Fruit fly (Drosophila melanogaster) whole organism, embryonic: Measurements from ENCODE around the gene SCAR.
A peak's percentile ranks its signal among the peaks of the same experiment; 100 is the strongest.

ENCODE experiments used
- CG10147 ChIP-seq: fragments of 200-800 bp; sonication (Bioruptor generic); optimal IDR thresholded peaks from 2 replicates; lab custom pipeline; 2019; ENCODE audit warnings: missing biosample characterization, mild to moderate bottlenecking, missing genetic modification characterization, moderate library complexity
- CG11723 ChIP-seq: fragments of 200-800 bp; sonication (Bioruptor generic); optimal IDR thresholded peaks from 2 replicates; lab custom pipeline; 2017; ENCODE audit warnings: missing biosample characterization, mild to moderate bottlenecking, missing genetic modification characterization
- CG13123 ChIP-seq: fragments of 200-800 bp; sonication (Bioruptor generic); optimal IDR thresholded peaks from 2 replicates; lab custom pipeline; 2016; ENCODE audit warnings: missing biosample characterization, missing genetic modification characterization
- CG16863 ChIP-seq: fragments of 200-800 bp; sonication (Bioruptor generic); optimal IDR thresholded peaks from 3 replicates; lab custom pipeline; 2016; ENCODE audit warnings: missing biosample characterization, missing genetic modification characterization
- CG18476 ChIP-seq: fragments of 200-800 bp; sonication (Bioruptor generic); optimal IDR thresholded peaks from 2 replicates; lab custom pipeline; 2016; ENCODE audit warnings: missing biosample characterization, mild to moderate bottlenecking, missing genetic modification characterization
- CG18764 ChIP-seq: fragments of 200-800 bp; sonication (Bioruptor generic); optimal IDR thresholded peaks from 3 replicates; lab custom pipeline; 2016; ENCODE audit warnings: missing biosample characterization, missing genetic modification characterization
- CG2875 ChIP-seq: fragments of 200-800 bp; sonication (Bioruptor generic); optimal IDR thresholded peaks from 2 replicates; lab custom pipeline; 2017; ENCODE audit warnings: missing biosample characterization, mild to moderate bottlenecking, missing genetic modification characterization, missing genetic modification reagents
- CG30020 ChIP-seq: fragments of 200-800 bp; optimal IDR thresholded peaks from 2 replicates; lab custom pipeline; 2019; ENCODE audit warnings: missing biosample characterization, mild to moderate bottlenecking, missing genetic modification characterization, moderate library complexity
- CG3281 ChIP-seq: fragments of 200-800 bp; sonication (Bioruptor generic); optimal IDR thresholded peaks from 3 replicates; lab custom pipeline; 2017; ENCODE audit warnings: missing biosample characterization, mild to moderate bottlenecking, missing genetic modification characterization
- CG6689 ChIP-seq: fragments of 200-800 bp; sonication (Bioruptor generic); IDR thresholded peaks from 2 replicates; pipeline ENCODE4 v1.3.6; 2022; ENCODE audit warnings: missing biosample characterization, missing genetic modification characterization
- CG6765 ChIP-seq: fragments of 200-800 bp; sonication (Bioruptor generic); optimal IDR thresholded peaks from 3 replicates; lab custom pipeline; 2017; ENCODE audit warnings: missing biosample characterization, mild to moderate bottlenecking, missing genetic modification characterization
- CG7372 ChIP-seq: fragments of 200-800 bp; sonication (Bioruptor generic); IDR thresholded peaks from 2 replicates; pipeline ENCODE4 v1.3.6; 2022; ENCODE audit warnings: missing biosample characterization, missing genetic modification characterization
- CHES-1-like ChIP-seq: fragments of 200-800 bp; sonication (Bioruptor generic); optimal IDR thresholded peaks from 2 replicates; lab custom pipeline; 2016; ENCODE audit warnings: missing biosample characterization, missing genetic modification characterization
- Chrac-16 ChIP-seq: fragments of 200-800 bp; sonication (Bioruptor generic); optimal IDR thresholded peaks from 3 replicates; lab custom pipeline; 2016; ENCODE audit warnings: missing biosample characterization, missing genetic modification characterization
- CoRest ChIP-seq: fragments of 200-800 bp; sonication (Bioruptor generic); optimal IDR thresholded peaks from 3 replicates; lab custom pipeline; 2018; ENCODE audit warnings: missing biosample characterization, mild to moderate bottlenecking, missing genetic modification characterization, moderate library complexity
- Dll ChIP-seq: fragments of 200-800 bp; sonication (Bioruptor generic); IDR thresholded peaks from 4 replicates; pipeline ENCODE4 v1.3.6; 2022; ENCODE audit warnings: missing biosample characterization, missing genetic modification characterization; ENCODE audit not compliant: partially characterized antibody
- Dp ChIP-seq: fragments of 200-800 bp; sonication (Bioruptor generic); optimal IDR thresholded peaks from 2 replicates; lab custom pipeline; 2018; ENCODE audit warnings: missing biosample characterization, mild to moderate bottlenecking, missing genetic modification characterization, moderate library complexity
- E2f2 ChIP-seq: fragments of 200-800 bp; sonication (Bioruptor generic); IDR thresholded peaks from 2 replicates; pipeline ENCODE4 v1.3.6; 2022; ENCODE audit warnings: missing biosample characterization, missing genetic modification characterization
- Fer1 ChIP-seq: fragments of 200-800 bp; sonication (Bioruptor generic); optimal IDR thresholded peaks from 2 replicates; lab custom pipeline; 2017; ENCODE audit warnings: missing biosample characterization, mild to moderate bottlenecking, missing genetic modification characterization
- Hr78 ChIP-seq, 2 experiments: fragments of 200-800 bp in 1 of 2; fragments of >200 bp in 1 of 2; sonication (Bioruptor generic) in 1 of 2; optimal IDR thresholded peaks; 2 replicates each; lab custom pipeline; 2017 to 2019; ENCODE audit warnings: missing biosample characterization in 2 of 2, missing genetic modification characterization in 2 of 2, mild to moderate bottlenecking in 1 of 2, moderate library complexity in 1 of 2
- MBD-R2 ChIP-seq: fragments of 200-800 bp; sonication (Bioruptor generic); IDR thresholded peaks from 2 replicates; pipeline ENCODE4 v1.3.6; 2022; ENCODE audit warnings: missing biosample characterization, missing genetic modification characterization
- MESR4 ChIP-seq: fragments of 200-800 bp; sonication (Bioruptor generic); optimal IDR thresholded peaks from 2 replicates; lab custom pipeline; 2018; ENCODE audit warnings: missing biosample characterization, mild to moderate bottlenecking, missing genetic modification characterization, moderate library complexity
- Myb ChIP-seq: fragments of 200-800 bp; sonication (Bioruptor generic); optimal IDR thresholded peaks from 2 replicates; lab custom pipeline; 2016; ENCODE audit warnings: missing biosample characterization, missing genetic modification characterization
- Nf-YB ChIP-seq: fragments of 200-800 bp; sonication (Bioruptor generic); optimal IDR thresholded peaks from 3 replicates; lab custom pipeline; 2019; ENCODE audit warnings: missing biosample characterization, mild to moderate bottlenecking, missing genetic modification characterization, moderate library complexity
- bbx ChIP-seq: fragments of 200-800 bp; sonication (Bioruptor generic); IDR thresholded peaks from 2 replicates; pipeline ENCODE4 v1.3.6; 2022; ENCODE audit warnings: missing biosample characterization, missing genetic modification characterization; ENCODE audit not compliant: partially characterized antibody
- dm ChIP-seq: fragments of 200-800 bp; sonication (Bioruptor generic); optimal IDR thresholded peaks from 3 replicates; lab custom pipeline; 2016; ENCODE audit warnings: missing biosample characterization, missing genetic modification characterization
- gem ChIP-seq: fragments of 200-800 bp; sonication (Bioruptor generic); optimal IDR thresholded peaks from 2 replicates; lab custom pipeline; 2019; ENCODE audit warnings: missing biosample characterization, mild to moderate bottlenecking, missing genetic modification characterization, moderate library complexity
- knrl ChIP-seq: fragments of 200-800 bp; sonication (Bioruptor generic); IDR thresholded peaks from 3 replicates; pipeline ENCODE4 v1.3.6; 2022; ENCODE audit warnings: missing biosample characterization, missing genetic modification characterization; ENCODE audit not compliant: partially characterized antibody
- odd ChIP-seq: fragments of 200-800 bp; sonication (Bioruptor generic); optimal IDR thresholded peaks from 2 replicates; lab custom pipeline; 2017; ENCODE audit warnings: missing biosample characterization, mild to moderate bottlenecking, missing genetic modification characterization
- onecut ChIP-seq: fragments of 200-800 bp; sonication (Bioruptor generic); IDR thresholded peaks from 2 replicates; pipeline ENCODE4 v1.3.6; 2022; ENCODE audit warnings: missing biosample characterization, missing genetic modification characterization
- pfk ChIP-seq: fragments of 200-800 bp; sonication (Bioruptor generic); optimal IDR thresholded peaks from 2 replicates; lab custom pipeline; 2018; ENCODE audit warnings: missing biosample characterization, mild to moderate bottlenecking, missing genetic modification characterization, moderate library complexity
- prd ChIP-seq, 3 experiments: fragments of >200 bp in 2 of 3; fragments of 200-800 bp in 1 of 3; sonication (Bioruptor generic) in 1 of 3; optimal IDR thresholded peaks in 2 of 3; IDR thresholded peaks in 1 of 3; 2 replicates in 2 of 3; 3 replicates in 1 of 3; pipeline versions ENCODE4 v1.3.6 to Lab custom; 2017 to 2022; ENCODE audit warnings: missing biosample characterization in 1 of 3, missing genetic modification characterization in 1 of 3
- sens ChIP-seq: fragments of 200-800 bp; sonication (Bioruptor generic); peaks from one replicate; lab custom pipeline; 2016; ENCODE audit warnings: missing biosample characterization, missing genetic modification characterization
- vfl ChIP-seq: fragments of 200-800 bp; sonication (Bioruptor generic); optimal IDR thresholded peaks from 2 replicates; lab custom pipeline; 2016; ENCODE audit warnings: missing biosample characterization, missing genetic modification characterization

SCAR gene

dm6 chr2L:10989162-10989561 is 12.6 kb downstream of the SCAR start, which contains the start of gene TTLL4A (continued):
- peak; percentile 14 for TF ChIP-seq CG18764 (GFP tag; lab: Kevin White, UChicago)
- peak; percentile 12 for TF ChIP-seq CHES-1-like (GFP tag; lab: Kevin White, UChicago)
- TF ChIP-seq prd (optimal IDR thresholded peaks at IDR 0.05; lab: Kevin White, UChicago): no peak
- no peak for TF ChIP-seq prd (GFP tag; IDR thresholded peaks at IDR 0.05; lab: Robert Waterston, UW)
- TF ChIP-seq gem: no peak
- TF ChIP-seq CG7372: no peak
- no peak for TF ChIP-seq vfl (GFP tag; lab: Kevin White, UChicago)
- no peak for TF ChIP-seq CG2875
- no peak for TF ChIP-seq Hr78 (GFP tag; optimal IDR thresholded peaks at IDR 0.05; lab: Kevin White, UChicago)
- TF ChIP-seq Myb (GFP tag; lab: Kevin White, UChicago): peak; percentile 85
- TF ChIP-seq MBD-R2 (GFP tag; lab: Robert Waterston, UW): peak; percentile 86
- TF ChIP-seq Dll (GFP tag; lab: Robert Waterston, UW): peak; percentile 97
- TF ChIP-seq knrl (GFP tag; lab: Robert Waterston, UW): peak; percentile 98
- TF ChIP-seq Chrac-16 (GFP tag; lab: Kevin White, UChicago): no peak
- TF ChIP-seq CG6689 (GFP tag; lab: Robert Waterston, UW): no peak
- TF ChIP-seq MESR4 (GFP tag; lab: Kevin White, UChicago): peak; percentile 75
- TF ChIP-seq Dp (GFP tag; lab: Kevin White, UChicago): peak; percentile 50
- no peak for TF ChIP-seq CG10147 (GFP tag; lab: Kevin White, UChicago)
- TF ChIP-seq CoRest (tag; lab: Kevin White, UChicago): peak; percentile 91
- TF ChIP-seq CG3281 (GFP tag; lab: Kevin White, UChicago): no peak
- peak; percentile 67 for TF ChIP-seq E2f2 (GFP tag; lab: Robert Waterston, UW)
- TF ChIP-seq Nf-YB (GFP tag; lab: Kevin White, UChicago): no peak
- TF ChIP-seq odd (GFP tag; lab: Kevin White, UChicago): no peak
- TF ChIP-seq pfk (GFP tag; lab: Kevin White, UChicago): no peak
- TF ChIP-seq onecut (GFP tag; lab: Robert Waterston, UW): peak; percentile 72
- TF ChIP-seq dm (GFP tag; lab: Kevin White, UChicago): peak; percentile 93
- no peak for TF ChIP-seq CG11723 (GFP tag; lab: Kevin White, UChicago)
- TF ChIP-seq bbx (GFP tag; lab: Robert Waterston, UW): peak; percentile 99
- TF ChIP-seq CG13123: no peak
- no peak for TF ChIP-seq CG18476
- TF ChIP-seq CG6765 (GFP tag; lab: Kevin White, UChicago): no peak
- peak; percentile 82 for TF ChIP-seq sens
- TF ChIP-seq Fer1: no peak

DNA sequence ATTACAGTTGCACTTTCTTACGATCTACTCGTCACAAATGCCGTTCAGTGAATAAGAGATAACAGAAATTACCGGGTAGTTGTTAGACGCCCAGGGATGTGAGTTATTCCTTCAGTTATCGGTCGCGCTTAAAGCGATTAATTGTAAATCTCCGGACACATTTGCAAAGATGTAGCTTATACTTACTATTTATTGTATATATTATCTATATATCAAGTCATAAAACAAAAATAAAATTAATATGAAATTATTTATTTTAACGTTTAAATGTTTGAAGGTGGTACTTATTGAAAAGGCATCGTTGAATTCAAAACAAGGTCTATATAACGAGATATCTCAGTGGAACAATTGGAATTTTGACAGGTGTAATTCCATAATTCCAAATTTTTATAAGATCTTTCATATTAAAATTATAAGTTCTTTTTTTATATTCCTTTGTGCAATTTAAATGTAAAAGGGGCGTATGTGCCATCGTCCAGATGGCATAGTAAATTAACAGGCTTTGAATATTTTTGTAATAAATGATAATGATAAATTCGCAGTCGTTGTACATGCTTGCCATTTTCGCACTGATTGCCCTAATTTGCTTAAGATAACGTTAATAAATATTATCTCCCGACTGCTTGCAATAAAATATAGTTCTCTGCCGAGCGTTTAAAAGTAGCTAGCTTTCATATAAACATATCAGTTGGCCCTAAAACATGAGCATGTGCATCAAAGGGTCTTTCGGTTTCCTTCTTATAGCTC is 25.0 kb downstream of the SCAR start, which contains the start of the genes aub and lectin-33A:
aub (minus strand) TSS at position 101 of the 747 bp plus-strand sequence.
lectin-33A (plus strand) TSS at position 697 of the 747 bp plus-strand sequence.
- TF ChIP-seq CG30020 (tag; lab: Kevin White, UChicago) (peak; percentile 59), CG16863 (GFP tag; lab: Kevin White, UChicago) (no peak)
